Worm (Caenorhabditis elegans) whole organism, late embryonic: Measurements from ENCODE around the gene gmn-1.

Source experiments
- ama-1 ChIP-seq: fragments of 150-350 bp; optimal IDR thresholded peaks from 2 replicates; lab custom pipeline; 2014
- ceh-18 ChIP-seq: sonication (generic microtip); optimal IDR thresholded peaks from 2 replicates; lab custom pipeline; 2016; ENCODE audit warnings: missing genetic modification characterization, missing compliant biosample characterization
- ceh-6 ChIP-seq: fragments of 200-800 bp; sonication (Bioruptor generic); optimal IDR thresholded peaks from 2 replicates; lab custom pipeline; 2018; ENCODE audit warnings: mild to moderate bottlenecking, missing genetic modification characterization, missing compliant biosample characterization
- ceh-9 ChIP-seq: sonication (generic microtip); optimal IDR thresholded peaks from 2 replicates; lab custom pipeline; 2016; ENCODE audit warnings: mild to moderate bottlenecking, missing genetic modification characterization, inconsistent platforms, missing compliant biosample characterization
- hlh-13 ChIP-seq: fragments of 200-800 bp; sonication (Bioruptor generic); optimal IDR thresholded peaks from 2 replicates; lab custom pipeline; 2018; ENCODE audit warnings: mild to moderate bottlenecking, missing genetic modification characterization, missing compliant biosample characterization
- madf-2 ChIP-seq: sonication (generic microtip); optimal IDR thresholded peaks from 2 replicates; lab custom pipeline; 2017; ENCODE audit warnings: missing genetic modification characterization, missing compliant biosample characterization
- nhr-11 ChIP-seq: fragments of 150-350 bp; optimal IDR thresholded peaks from 2 replicates; lab custom pipeline; 2014; ENCODE audit warnings: missing biosample characterization, missing genetic modification characterization
- pha-2 ChIP-seq: sonication (generic microtip); optimal IDR thresholded peaks from 2 replicates; lab custom pipeline; 2017; ENCODE audit warnings: mild to moderate bottlenecking, missing genetic modification characterization, missing compliant biosample characterization
- ref-2 ChIP-seq: sonication (generic microtip); optimal IDR thresholded peaks from 2 replicates; lab custom pipeline; 2016; ENCODE audit warnings: missing genetic modification characterization, missing compliant biosample characterization
- sdc-2 ChIP-seq: sonication (generic microtip); optimal IDR thresholded peaks from 2 replicates; lab custom pipeline; 2016; ENCODE audit warnings: missing genotype, missing genetic modification characterization, missing compliant biosample characterization
- sox-4 ChIP-seq: sonication (generic microtip); optimal IDR thresholded peaks from 2 replicates; lab custom pipeline; 2017; ENCODE audit warnings: mild to moderate bottlenecking, missing genetic modification characterization, inconsistent platforms, missing compliant biosample characterization
- tbx-2 ChIP-seq: sonication (generic microtip); optimal IDR thresholded peaks from 2 replicates; lab custom pipeline; 2016; ENCODE audit warnings: missing genetic modification characterization, missing compliant biosample characterization
- unc-55 ChIP-seq: sonication (generic microtip); optimal IDR thresholded peaks from 2 replicates; lab custom pipeline; 2017; ENCODE audit warnings: missing biosample characterization, missing genetic modification reagents, missing genetic modification characterization

DNA sequence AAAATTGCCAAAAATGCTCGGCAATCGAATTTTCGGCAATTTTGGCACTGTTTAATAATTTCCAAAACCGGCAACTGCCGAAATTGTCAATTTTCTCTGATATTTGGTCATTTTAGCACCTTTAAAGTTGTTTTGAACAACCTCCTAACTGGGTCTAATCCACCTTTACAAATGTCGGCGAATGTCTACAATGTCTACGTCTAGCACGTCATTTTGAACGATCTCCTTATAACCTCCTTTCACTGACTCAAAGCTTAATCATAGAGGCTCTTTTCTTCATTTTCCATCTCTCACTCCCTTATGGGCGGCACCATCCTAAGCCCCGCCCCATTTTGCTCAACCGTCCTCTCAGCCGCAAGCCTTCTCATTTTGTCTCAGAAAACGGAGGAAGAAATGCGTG lies 30.9 kb downstream of the gmn-1 start, which contains the start of gene Y75B8A.44:
- TF ChIP-seq ref-2 (tag; lab: Kevin White, UChicago): no peak
- TF ChIP-seq sdc-2: no peak
- no peak for TF ChIP-seq madf-2 (tag; lab: Kevin White, UChicago)
- no peak for TF ChIP-seq ceh-6 (GFP tag; lab: Kevin White, UChicago)
- no peak for TF ChIP-seq hlh-13 (GFP tag; lab: Kevin White, UChicago)
- TF ChIP-seq ama-1 (lab: Kevin White, UChicago): no peak
- no peak for TF ChIP-seq unc-55
- no peak for TF ChIP-seq pha-2 (tag; lab: Kevin White, UChicago)
- TF ChIP-seq sox-4 (tag; lab: Kevin White, UChicago): no peak
- no peak for TF ChIP-seq tbx-2
- no peak for TF ChIP-seq nhr-11 (tag; lab: Kevin White, UChicago)
- TF ChIP-seq ceh-9: no peak
- TF ChIP-seq ceh-18 (tag; lab: Kevin White, UChicago): no peak
